Worm (Caenorhabditis elegans) whole organism, mixed stage, embryonic: ENCODE results near the gene B0244.16.

Experiments
- blmp-1 ChIP-seq: fragments of 150-350 bp; optimal IDR thresholded peaks from 2 replicates; lab custom pipeline; 2014; ENCODE audit warnings: missing biosample characterization, missing genetic modification characterization
- ceh-39 ChIP-seq: fragments of 150-350 bp; optimal IDR thresholded peaks from 2 replicates; lab custom pipeline; 2014; ENCODE audit warnings: missing biosample characterization, missing genetic modification characterization
- ceh-43 ChIP-seq: fragments of 200-800 bp; sonication (Bioruptor generic); optimal IDR thresholded peaks from 2 replicates; lab custom pipeline; 2018; ENCODE audit warnings: mild to moderate bottlenecking, missing genetic modification characterization, moderate library complexity, missing compliant biosample characterization
- ceh-83 ChIP-seq: fragments of 200-800 bp; sonication (Bioruptor generic); optimal IDR thresholded peaks from 2 replicates; lab custom pipeline; 2018; ENCODE audit warnings: mild to moderate bottlenecking, missing genetic modification characterization, missing compliant biosample characterization
- elt-1 ChIP-seq: sonication (generic microtip); optimal IDR thresholded peaks from 2 replicates; lab custom pipeline; 2017; ENCODE audit warnings: missing genetic modification characterization, mild to moderate bottlenecking, missing compliant biosample characterization, antibody characterized with exemption, moderate library complexity, borderline replicate concordance; ENCODE audit not compliant: insufficient read depth
- ham-2 ChIP-seq: fragments of 200-800 bp; sonication (Bioruptor generic); optimal IDR thresholded peaks from 2 replicates; lab custom pipeline; 2018; ENCODE audit warnings: mild to moderate bottlenecking, missing genetic modification characterization, missing compliant biosample characterization
- hlh-1 ChIP-seq: fragments of 150-350 bp; optimal IDR thresholded peaks from 2 replicates; lab custom pipeline; 2014; ENCODE audit warnings: missing biosample characterization, missing genetic modification reagents, missing genetic modification characterization
- nhr-12 ChIP-seq: fragments of 150-350 bp; optimal IDR thresholded peaks from 2 replicates; lab custom pipeline; 2014; ENCODE audit warnings: missing biosample characterization, missing genetic modification characterization
- nhr-237 ChIP-seq: fragments of 150-350 bp; optimal IDR thresholded peaks from 2 replicates; lab custom pipeline; 2014; ENCODE audit warnings: missing biosample characterization, missing genetic modification characterization
- nhr-28 ChIP-seq: fragments of 150-350 bp; optimal IDR thresholded peaks from 2 replicates; lab custom pipeline; 2014; ENCODE audit warnings: missing biosample characterization, missing genetic modification characterization
- pha-4 ChIP-seq: fragments of 150-350 bp; optimal IDR thresholded peaks from 2 replicates; lab custom pipeline; 2018; ENCODE audit warnings: missing biosample characterization, missing genetic modification reagents, missing genetic modification characterization
- unc-39 ChIP-seq: fragments of 150-350 bp; optimal IDR thresholded peaks from 2 replicates; lab custom pipeline; 2014; ENCODE audit warnings: missing biosample characterization, missing genetic modification characterization
- unc-62 ChIP-seq: fragments of 150-350 bp; optimal IDR thresholded peaks from 2 replicates; lab custom pipeline; 2014; ENCODE audit warnings: missing biosample characterization, missing genetic modification reagents, missing genetic modification characterization
- ztf-11 ChIP-seq: fragments of 150-350 bp; optimal IDR thresholded peaks from 2 replicates; lab custom pipeline; 2014; ENCODE audit warnings: missing biosample characterization, missing genetic modification characterization

- TF ChIP-seq nhr-12 = no peak
- no peak for TF ChIP-seq unc-39 (tag; lab: Kevin White, UChicago)
- TF ChIP-seq nhr-28 (tag; lab: Kevin White, UChicago) = no peak
- no peak for TF ChIP-seq ztf-11 (tag; lab: Kevin White, UChicago)
- TF ChIP-seq ceh-43 (GFP tag; lab: Kevin White, UChicago) = no peak
- no peak for TF ChIP-seq ham-2
- TF ChIP-seq elt-1 (tag; lab: Kevin White, UChicago) = no peak
- TF ChIP-seq unc-62 (GFP tag; lab: Kevin White, UChicago) = no peak
- no peak for TF ChIP-seq pha-4
- TF ChIP-seq ceh-83 (GFP tag; lab: Kevin White, UChicago) = no peak
- no peak for TF ChIP-seq nhr-237 (tag; lab: Kevin White, UChicago)
- no peak for TF ChIP-seq ceh-39 (tag; lab: Kevin White, UChicago)
- TF ChIP-seq blmp-1 (tag; lab: Kevin White, UChicago) = no peak
- peak; percentile 9 for TF ChIP-seq hlh-1
Observed at ce11 chrIII:5709224-5709623, 31.5 kb upstream of the B0244.16 start, which contains the start of gene hpo-28.
